Fruit fly (Drosophila melanogaster) whole organism, embryonic: ENCODE results near the gene CG5087.

ENCODE experiments used
- BEAF-32 ChIP-seq: fragments of 200-800 bp; sonication (Bioruptor generic); optimal IDR thresholded peaks from 3 replicates; lab custom pipeline; 2017; ENCODE audit warnings: missing biosample characterization, missing genetic modification characterization, mild to moderate bottlenecking, moderate library complexity, missing genetic modification reagents
- CG18764 ChIP-seq: fragments of 200-800 bp; sonication (Bioruptor generic); optimal IDR thresholded peaks from 3 replicates; lab custom pipeline; 2016; ENCODE audit warnings: missing biosample characterization, missing genetic modification characterization
- CG2202 ChIP-seq: fragments of 200-800 bp; sonication (Bioruptor generic); optimal IDR thresholded peaks from 2 replicates; lab custom pipeline; 2018; ENCODE audit warnings: missing biosample characterization, mild to moderate bottlenecking, missing genetic modification characterization
- CG2875 ChIP-seq: fragments of 200-800 bp; sonication (Bioruptor generic); optimal IDR thresholded peaks from 2 replicates; lab custom pipeline; 2017; ENCODE audit warnings: missing biosample characterization, mild to moderate bottlenecking, missing genetic modification characterization, missing genetic modification reagents
- CG32772 ChIP-seq: fragments of 200-800 bp; sonication (Bioruptor generic); IDR thresholded peaks from 2 replicates; pipeline ENCODE4 v1.3.6; 2022; ENCODE audit warnings: missing biosample characterization, missing genetic modification characterization
- CG7839 ChIP-seq: fragments of 200-800 bp; sonication (Bioruptor generic); optimal IDR thresholded peaks from 3 replicates; lab custom pipeline; 2018; ENCODE audit warnings: missing biosample characterization, mild to moderate bottlenecking, missing genetic modification characterization, moderate library complexity
- Jarid2 ChIP-seq: fragments of 200-800 bp; sonication (Bioruptor generic); optimal IDR thresholded peaks from 3 replicates; lab custom pipeline; 2017; ENCODE audit warnings: mild to moderate bottlenecking, missing biosample characterization, missing genetic modification reagents, missing genetic modification characterization
- bigmax ChIP-seq: fragments of 200-800 bp; sonication (Bioruptor generic); optimal IDR thresholded peaks from 2 replicates; lab custom pipeline; 2018; ENCODE audit warnings: missing biosample characterization, mild to moderate bottlenecking, missing genetic modification characterization
- gcm2 ChIP-seq: fragments of 200-800 bp; sonication (Bioruptor generic); optimal IDR thresholded peaks from 2 replicates; lab custom pipeline; 2016; ENCODE audit warnings: missing biosample characterization, missing genetic modification characterization
- insv ChIP-seq, 2 experiments: fragments of 200-800 bp; sonication (Bioruptor generic); optimal IDR thresholded peaks; 3 replicates each; lab custom pipeline; 2016 to 2018; ENCODE audit warnings: missing biosample characterization in 2 of 2, missing genetic modification characterization in 2 of 2
- lmd ChIP-seq: fragments of 200-800 bp; sonication (Bioruptor generic); IDR thresholded peaks from 2 replicates; pipeline ENCODE4 v1.3.6; 2022; ENCODE audit warnings: missing biosample characterization, missing genetic modification characterization
- p53 ChIP-seq: fragments of 200-800 bp; sonication (Bioruptor generic); optimal IDR thresholded peaks from 2 replicates; lab custom pipeline; 2016; ENCODE audit warnings: missing biosample characterization, missing genetic modification characterization
- row ChIP-seq: fragments of 200-800 bp; sonication (Bioruptor generic); IDR thresholded peaks from 3 replicates; pipeline ENCODE4 v1.3.6; 2022; ENCODE audit warnings: missing biosample characterization, missing genetic modification characterization

dm6 chr3L:9032871-9033270 is 34.9 kb downstream of the CG5087 start:
- TF ChIP-seq Jarid2 (no peak), row (peak; percentile 56), CG2202 (no peak), CG32772 (GFP tag; lab: Robert Waterston, UW) (no peak), bigmax (GFP tag; lab: Kevin White, UChicago) (no peak), CG7839 (tag; lab: Kevin White, UChicago) (peak; percentile 5), gcm2 (no peak), CG2875 (GFP tag; lab: Kevin White, UChicago) (no peak), CG18764 (GFP tag; lab: Kevin White, UChicago) (no peak), lmd (no peak), insv (GFP tag; optimal IDR thresholded peaks at IDR 0.05; lab: Kevin White, UChicago) (no peak), p53 (no peak), BEAF-32 (GFP tag; lab: Kevin White, UChicago) (no peak)
